Worm (Caenorhabditis elegans) whole organism, late embryonic: ENCODE results near the gene ccar-1.

Source experiments
- C38D4.7 ChIP-seq: fragments of 200-800 bp; sonication (Bioruptor generic); optimal IDR thresholded peaks from 2 replicates; lab custom pipeline; 2018; ENCODE audit warnings: mild to moderate bottlenecking, missing genetic modification characterization, moderate library complexity, missing compliant biosample characterization
- F13H6.1 ChIP-seq: sonication (generic microtip); optimal IDR thresholded peaks from 2 replicates; lab custom pipeline; 2016; ENCODE audit warnings: missing genetic modification characterization, missing compliant biosample characterization
- K09A11.1 ChIP-seq: sonication (generic microtip); optimal IDR thresholded peaks from 2 replicates; lab custom pipeline; 2017; ENCODE audit warnings: antibody characterized with exemption, mild to moderate bottlenecking, missing genetic modification characterization, missing compliant biosample characterization; ENCODE audit not compliant: insufficient read depth
- ahr-1 ChIP-seq: sonication (generic microtip); optimal IDR thresholded peaks from 2 replicates; lab custom pipeline; 2016; ENCODE audit warnings: missing genetic modification characterization, missing compliant biosample characterization
- ama-1 ChIP-seq: fragments of 150-350 bp; optimal IDR thresholded peaks from 2 replicates; lab custom pipeline; 2014
- ceh-14 ChIP-seq: sonication (generic microtip); optimal IDR thresholded peaks from 2 replicates; lab custom pipeline; 2016; ENCODE audit warnings: missing genotype, missing genetic modification characterization, missing compliant biosample characterization
- ceh-18 ChIP-seq: sonication (generic microtip); optimal IDR thresholded peaks from 2 replicates; lab custom pipeline; 2016; ENCODE audit warnings: missing genetic modification characterization, missing compliant biosample characterization
- ceh-19 ChIP-seq: fragments of 200-800 bp; sonication (Bioruptor generic); optimal IDR thresholded peaks from 2 replicates; lab custom pipeline; 2018; ENCODE audit warnings: mild to moderate bottlenecking, missing genetic modification characterization, missing compliant biosample characterization
- ceh-2 ChIP-seq: sonication (generic microtip); optimal IDR thresholded peaks from 2 replicates; lab custom pipeline; 2016; ENCODE audit warnings: missing genotype, missing genetic modification characterization, missing compliant biosample characterization
- ceh-24 ChIP-seq: sonication (generic microtip); optimal IDR thresholded peaks from 2 replicates; lab custom pipeline; 2016; ENCODE audit warnings: mild to moderate bottlenecking, missing genetic modification characterization, missing compliant biosample characterization
- ceh-31 ChIP-seq: sonication (generic microtip); optimal IDR thresholded peaks from 2 replicates; lab custom pipeline; 2016; ENCODE audit warnings: missing genetic modification characterization, missing compliant biosample characterization
- ceh-45 ChIP-seq: fragments of 200-800 bp; sonication (Bioruptor generic); IDR thresholded peaks from 2 replicates; pipeline ENCODE4 v1.3.6; 2022; ENCODE audit warnings: missing genetic modification reagents, missing genetic modification characterization, missing compliant biosample characterization
- ceh-48 ChIP-seq: sonication (generic microtip); optimal IDR thresholded peaks from 2 replicates; lab custom pipeline; 2016; ENCODE audit warnings: missing genetic modification characterization, inconsistent platforms, missing compliant biosample characterization
- ceh-6 ChIP-seq: fragments of 200-800 bp; sonication (Bioruptor generic); optimal IDR thresholded peaks from 2 replicates; lab custom pipeline; 2018; ENCODE audit warnings: mild to moderate bottlenecking, missing genetic modification characterization, missing compliant biosample characterization
- dmd-4 ChIP-seq: sonication (generic microtip); optimal IDR thresholded peaks from 2 replicates; lab custom pipeline; 2016; ENCODE audit warnings: borderline replicate concordance, missing genetic modification characterization, missing compliant biosample characterization
- elt-2 ChIP-seq: sonication (generic microtip); optimal IDR thresholded peaks from 2 replicates; lab custom pipeline; 2016; ENCODE audit warnings: missing genetic modification reagents, missing genetic modification characterization, missing compliant biosample characterization
- elt-4 ChIP-seq: sonication (generic microtip); optimal IDR thresholded peaks from 2 replicates; lab custom pipeline; 2016; ENCODE audit warnings: missing genetic modification characterization, missing compliant biosample characterization
- ets-4 ChIP-seq: sonication (generic microtip); optimal IDR thresholded peaks from 2 replicates; lab custom pipeline; 2016; ENCODE audit warnings: missing genetic modification characterization, missing compliant biosample characterization
- fkh-6 ChIP-seq: sonication (generic microtip); optimal IDR thresholded peaks from 2 replicates; lab custom pipeline; 2016; ENCODE audit warnings: missing genetic modification characterization, missing compliant biosample characterization
- hlh-30 ChIP-seq: sonication (generic microtip); optimal IDR thresholded peaks from 2 replicates; lab custom pipeline; 2017; ENCODE audit warnings: antibody characterized with exemption, missing genetic modification characterization, missing compliant biosample characterization; ENCODE audit not compliant: insufficient read depth
- hlh-8 ChIP-seq: sonication (generic microtip); optimal IDR thresholded peaks from 2 replicates; lab custom pipeline; 2016; ENCODE audit warnings: missing genotype, missing genetic modification characterization, missing compliant biosample characterization
- nhr-11 ChIP-seq: fragments of 150-350 bp; optimal IDR thresholded peaks from 2 replicates; lab custom pipeline; 2014; ENCODE audit warnings: missing biosample characterization, missing genetic modification characterization
- npax-4 ChIP-seq: sonication (generic microtip); optimal IDR thresholded peaks from 2 replicates; lab custom pipeline; 2016; ENCODE audit warnings: missing genetic modification characterization, missing compliant biosample characterization
- odd-2 ChIP-seq: sonication (generic microtip); optimal IDR thresholded peaks from 2 replicates; lab custom pipeline; 2017; ENCODE audit warnings: antibody characterized with exemption, mild to moderate bottlenecking, missing genetic modification characterization, missing compliant biosample characterization
- pat-9 ChIP-seq: fragments of 200-800 bp; sonication (Bioruptor generic); optimal IDR thresholded peaks from 2 replicates; lab custom pipeline; 2018; ENCODE audit warnings: mild to moderate bottlenecking, missing genetic modification characterization, moderate library complexity, missing compliant biosample characterization
- pax-1 ChIP-seq: fragments of 150-350 bp; optimal IDR thresholded peaks from 2 replicates; lab custom pipeline; 2014; ENCODE audit warnings: missing biosample characterization, missing genetic modification characterization
- pha-4 ChIP-seq: fragments of 150-350 bp; optimal IDR thresholded peaks from 2 replicates; lab custom pipeline; 2018; ENCODE audit warnings: missing biosample characterization, missing genetic modification reagents, missing genetic modification characterization
- pqm-1 ChIP-seq: sonication (generic microtip); optimal IDR thresholded peaks from 2 replicates; lab custom pipeline; 2016; ENCODE audit warnings: missing genetic modification characterization, missing compliant biosample characterization
- rnt-1 ChIP-seq: sonication (generic microtip); optimal IDR thresholded peaks from 2 replicates; lab custom pipeline; 2016; ENCODE audit warnings: missing genetic modification characterization, missing compliant biosample characterization
- sox-2 ChIP-seq: fragments of 200-800 bp; sonication (Bioruptor generic); IDR thresholded peaks from 2 replicates; pipeline ENCODE4 v1.3.6; 2022; ENCODE audit warnings: missing genetic modification reagents, missing genetic modification characterization, missing compliant biosample characterization
- syd-9 ChIP-seq: sonication (generic microtip); optimal IDR thresholded peaks from 2 replicates; lab custom pipeline; 2016; ENCODE audit warnings: mild to moderate bottlenecking, missing genetic modification characterization, moderate library complexity, missing compliant biosample characterization
- tbx-2 ChIP-seq: sonication (generic microtip); optimal IDR thresholded peaks from 2 replicates; lab custom pipeline; 2016; ENCODE audit warnings: missing genetic modification characterization, missing compliant biosample characterization
- tbx-7 ChIP-seq: sonication (generic microtip); optimal IDR thresholded peaks from 2 replicates; lab custom pipeline; 2016; ENCODE audit warnings: missing genotype, missing genetic modification characterization, missing compliant biosample characterization
- unc-55 ChIP-seq: sonication (generic microtip); optimal IDR thresholded peaks from 2 replicates; lab custom pipeline; 2017; ENCODE audit warnings: missing biosample characterization, missing genetic modification reagents, missing genetic modification characterization

The ccar-1 gene

DNA sequence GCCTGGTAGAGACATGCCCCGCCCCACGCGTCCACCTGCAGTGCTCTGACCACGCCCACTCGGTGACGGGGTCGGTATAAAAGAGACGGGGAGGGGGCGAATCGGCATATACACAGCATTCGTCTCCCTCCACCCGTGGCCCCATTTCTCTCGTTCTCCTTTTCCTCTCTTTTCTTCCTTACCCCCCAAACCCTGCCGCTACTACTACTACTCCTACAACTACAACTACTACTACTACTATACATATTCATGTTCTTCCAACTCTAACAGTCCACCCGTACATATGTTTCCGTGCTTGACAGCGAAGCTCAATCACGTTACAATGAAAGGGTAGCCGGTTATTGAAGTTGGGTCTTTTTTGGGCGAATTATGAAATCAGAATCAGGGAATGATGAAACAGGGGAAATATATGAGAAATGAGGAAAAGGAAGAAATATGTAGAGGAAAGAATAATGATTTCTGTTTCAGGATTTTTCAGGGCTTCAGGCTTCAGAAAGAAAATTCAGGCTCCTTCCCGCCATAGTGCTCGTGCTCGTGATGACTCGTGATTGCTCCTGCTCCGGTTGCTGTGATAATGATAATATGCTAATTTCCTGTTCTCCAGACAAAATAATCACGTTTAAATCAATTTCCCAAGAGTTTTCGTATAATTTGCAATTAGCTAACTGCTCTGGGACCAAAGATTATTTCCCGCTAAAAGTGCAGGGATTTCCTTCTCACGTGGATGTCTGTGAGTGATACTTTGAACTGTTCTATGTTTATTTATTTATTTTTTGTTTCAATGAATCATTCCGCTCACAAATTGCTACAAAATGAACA lies 37.4 kb upstream of the ccar-1 start (continued):
- TF ChIP-seq ceh-6 (GFP tag; lab: Kevin White, UChicago): peak; percentile 82
- TF ChIP-seq ama-1: peak; percentile 100
- TF ChIP-seq elt-4 (tag; lab: Kevin White, UChicago): peak; percentile 70
- TF ChIP-seq ceh-19 (GFP tag; lab: Kevin White, UChicago): peak; percentile 93
- TF ChIP-seq C38D4.7 (GFP tag; lab: Kevin White, UChicago): peak; percentile 95
- peak; percentile 66 for TF ChIP-seq ceh-14 (tag; lab: Kevin White, UChicago)
- TF ChIP-seq npax-4: peak; percentile 81
- peak; percentile 96 for TF ChIP-seq pat-9 (tag; lab: Kevin White, UChicago)
- TF ChIP-seq pax-1 (tag; lab: Kevin White, UChicago): peak; percentile 88
- TF ChIP-seq ceh-48 (tag; lab: Kevin White, UChicago): peak; percentile 59
- TF ChIP-seq pqm-1 (tag; lab: Kevin White, UChicago): peak; percentile 59
- peak; percentile 76 for TF ChIP-seq hlh-30 (tag; lab: Kevin White, UChicago)
- TF ChIP-seq ceh-2 (tag; lab: Kevin White, UChicago): peak; percentile 68
- peak; percentile 83 for TF ChIP-seq ceh-18 (tag; lab: Kevin White, UChicago)
- peak; percentile 81 for TF ChIP-seq rnt-1 (tag; lab: Kevin White, UChicago)
- peak; percentile 60 for TF ChIP-seq ahr-1 (tag; lab: Kevin White, UChicago)
- TF ChIP-seq odd-2 (tag; lab: Kevin White, UChicago): peak; percentile 73
- TF ChIP-seq syd-9 (tag; lab: Kevin White, UChicago): peak; percentile 95
- peak; percentile 65; the same call in 1 of the 2 replicates for TF ChIP-seq ceh-45 (GFP tag; lab: Robert Waterston, UW)

DNA sequence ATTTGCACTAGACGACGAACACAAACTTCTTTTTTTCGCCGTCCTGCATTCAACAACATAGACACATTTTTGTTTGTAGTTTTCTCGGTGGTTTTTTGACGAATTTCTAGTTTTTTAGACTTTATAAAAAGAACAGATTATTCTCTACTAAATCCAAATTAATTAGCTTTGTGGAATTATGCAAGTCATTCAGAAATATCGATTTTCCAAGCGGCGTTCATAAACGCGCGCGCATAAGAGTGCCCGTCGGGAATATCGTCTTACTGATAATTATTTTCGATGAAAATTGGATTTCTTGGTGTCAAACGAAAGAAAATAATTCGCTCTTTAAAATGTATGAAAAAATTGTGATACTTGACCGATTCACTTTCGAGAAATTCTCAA lies 36.8 kb upstream of the ccar-1 start:
- TF ChIP-seq ceh-48 (tag; lab: Kevin White, UChicago) (peak; percentile 46), ceh-2 (tag; lab: Kevin White, UChicago) (no peak)

DNA sequence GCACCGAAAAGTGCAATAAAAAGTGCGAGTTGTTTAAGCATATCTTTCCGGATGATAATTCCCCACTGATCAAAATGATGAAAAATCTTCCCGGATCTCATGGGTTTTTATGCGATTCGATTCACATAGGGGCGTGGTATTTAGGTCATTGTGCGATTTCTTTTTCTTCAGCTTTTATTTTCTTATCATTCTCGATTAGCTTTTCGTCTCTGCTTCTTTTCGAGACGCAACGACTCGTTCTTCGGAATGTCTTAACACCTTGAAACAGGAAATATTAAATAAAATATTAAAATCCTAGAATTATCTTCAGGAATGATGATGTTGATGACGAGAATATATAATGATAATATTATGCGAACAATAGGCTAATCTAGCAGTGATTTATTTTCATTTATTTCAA lies 27.7 kb upstream of the ccar-1 start, which contains the start of gene Y37A1B.7:
Gene Y37A1B.7, minus strand, starts transcription at position 101 of the 400 bp plus-strand sequence.
- TF ChIP-seq sox-2 (GFP tag; lab: Robert Waterston, UW): no peak
- TF ChIP-seq pha-4: no peak
- no peak for TF ChIP-seq nhr-11
- TF ChIP-seq hlh-8 (tag; lab: Kevin White, UChicago): no peak
- no peak for TF ChIP-seq dmd-4 (tag; lab: Kevin White, UChicago)
- no peak for TF ChIP-seq tbx-7 (tag; lab: Kevin White, UChicago)
- no peak for TF ChIP-seq ama-1

DNA sequence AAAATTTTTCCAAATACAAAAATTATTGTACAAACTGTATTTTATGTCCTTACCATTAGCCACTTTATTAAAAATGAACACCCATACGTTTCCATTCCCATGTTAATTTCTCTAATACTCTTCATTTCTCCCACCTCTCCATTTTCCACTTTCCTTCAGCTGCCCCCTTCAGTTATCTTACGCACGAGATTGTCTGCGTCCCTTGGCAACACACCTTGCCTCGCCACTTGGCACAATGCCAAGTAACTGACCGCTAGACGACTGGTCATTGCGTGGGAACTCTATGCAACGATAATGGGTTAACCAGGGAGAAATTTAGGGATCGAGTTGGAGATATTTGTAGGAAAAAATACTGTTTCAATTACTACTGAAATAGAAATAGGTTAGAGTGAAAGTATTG lies 24.6 kb upstream of the ccar-1 start:
- no peak for TF ChIP-seq ceh-31 (tag; lab: Kevin White, UChicago)
- TF ChIP-seq tbx-2 (tag; lab: Kevin White, UChicago): peak; percentile 45
- TF ChIP-seq K09A11.1 (tag; lab: Kevin White, UChicago): no peak
- no peak for TF ChIP-seq F13H6.1 (tag; lab: Kevin White, UChicago)
- TF ChIP-seq ama-1: no peak
- TF ChIP-seq unc-55 (GFP tag; lab: Kevin White, UChicago): no peak
- peak; percentile 51 for TF ChIP-seq hlh-30 (tag; lab: Kevin White, UChicago)
- TF ChIP-seq odd-2 (tag; lab: Kevin White, UChicago): no peak
- TF ChIP-seq fkh-6 (tag; lab: Kevin White, UChicago): no peak
- no peak for TF ChIP-seq ceh-18 (tag; lab: Kevin White, UChicago)
- no peak for TF ChIP-seq hlh-8 (tag; lab: Kevin White, UChicago)

ce11 chrIV:14050442-14050841 lies 20.9 kb upstream of the ccar-1 start:
- TF ChIP-seq ets-4: no peak
- no peak for TF ChIP-seq syd-9 (tag; lab: Kevin White, UChicago)
- TF ChIP-seq ceh-24 (tag; lab: Kevin White, UChicago): no peak
- TF ChIP-seq elt-2 (tag; lab: Kevin White, UChicago): peak; percentile 77
